Fruit fly (Drosophila melanogaster) whole organism, wandering third instar larva: ENCODE data around the gene nht.

Experiments used
- Abd-B ChIP-seq: fragments of >200 bp; optimal IDR thresholded peaks from 2 replicates; lab custom pipeline; 2017; ENCODE audit warnings: missing biosample characterization, missing genetic modification characterization
- CG9705 ChIP-seq: fragments of 200-800 bp; sonication (Bioruptor generic); optimal IDR thresholded peaks from 2 replicates; lab custom pipeline; 2018; ENCODE audit warnings: missing biosample characterization, mild to moderate bottlenecking, missing genetic modification characterization
- Dfd ChIP-seq: fragments of >200 bp; optimal IDR thresholded peaks from 2 replicates; lab custom pipeline; 2017; ENCODE audit warnings: missing biosample characterization, missing genetic modification characterization
- GATAd ChIP-seq: sonication (Bioruptor generic); optimal IDR thresholded peaks from 2 replicates; lab custom pipeline; 2016; ENCODE audit warnings: missing biosample characterization, missing genetic modification characterization
- HLH106 ChIP-seq: fragments of 200-800 bp; optimal IDR thresholded peaks from 3 replicates; lab custom pipeline; 2019; ENCODE audit warnings: missing biosample characterization, mild to moderate bottlenecking, missing genetic modification characterization, moderate library complexity
- Hnf4 ChIP-seq: fragments of 200-800 bp; sonication (Bioruptor generic); optimal IDR thresholded peaks from 2 replicates; lab custom pipeline; 2016; ENCODE audit warnings: missing biosample characterization, mild to moderate bottlenecking, missing genetic modification characterization
- Hr78 ChIP-seq: fragments of >200 bp; optimal IDR thresholded peaks from 2 replicates; lab custom pipeline; 2017; ENCODE audit warnings: missing biosample characterization, missing genetic modification characterization
- Hr83 ChIP-seq: fragments of 200-300 bp; sonication (Bioruptor generic); optimal IDR thresholded peaks from 2 replicates; lab custom pipeline; 2016; ENCODE audit warnings: missing biosample characterization, mild to moderate bottlenecking, missing genetic modification characterization, moderate library complexity; ENCODE audit not compliant: poor library complexity, severe bottlenecking
- Jra ChIP-seq: sonication (Bioruptor generic); optimal IDR thresholded peaks from 2 replicates; lab custom pipeline; 2016; ENCODE audit warnings: missing biosample characterization, missing genetic modification characterization
- Mio ChIP-seq: sonication (Bioruptor generic); optimal IDR thresholded peaks from 2 replicates; lab custom pipeline; 2016; ENCODE audit warnings: missing biosample characterization, missing genetic modification characterization
- Myc ChIP-seq: fragments of >200 bp; optimal IDR thresholded peaks from 2 replicates; lab custom pipeline; 2017
- N ChIP-seq: fragments of >200 bp; optimal IDR thresholded peaks from 2 replicates; lab custom pipeline; 2018; ENCODE audit warnings: missing biosample characterization, missing external identifiers, missing genetic modification characterization
- OdsH ChIP-seq: fragments of 200-800 bp; sonication (Bioruptor generic); optimal IDR thresholded peaks from 2 replicates; lab custom pipeline; 2016; ENCODE audit warnings: missing biosample characterization, mild to moderate bottlenecking, missing genetic modification characterization
- Sp1 ChIP-seq: fragments of 200-800 bp; sonication (Bioruptor generic); optimal IDR thresholded peaks from 3 replicates; lab custom pipeline; 2019; ENCODE audit warnings: missing biosample characterization, mild to moderate bottlenecking, missing genetic modification characterization, moderate library complexity
- Vsx2 ChIP-seq: fragments of 200-300, 225-300 bp; sonication (Bioruptor generic); optimal IDR thresholded peaks from 2 replicates; lab custom pipeline; 2018; ENCODE audit warnings: missing biosample characterization, missing genetic modification characterization; ENCODE audit not compliant: partially characterized antibody
- br ChIP-seq: fragments of 200-800 bp; sonication (Bioruptor generic); optimal IDR thresholded peaks from 2 replicates; lab custom pipeline; 2016; ENCODE audit warnings: missing biosample characterization, missing genetic modification characterization
- brk ChIP-seq: fragments of 200-800 bp; sonication (Bioruptor generic); optimal IDR thresholded peaks from 2 replicates; lab custom pipeline; 2016; ENCODE audit warnings: missing biosample characterization, mild to moderate bottlenecking, missing genetic modification characterization
- dmrt93B ChIP-seq: fragments of 200-800 bp; sonication (Bioruptor generic); optimal IDR thresholded peaks from 2 replicates; lab custom pipeline; 2018; ENCODE audit warnings: missing biosample characterization, mild to moderate bottlenecking, missing genetic modification characterization
- dsf ChIP-seq: sonication (Bioruptor generic); optimal IDR thresholded peaks from 2 replicates; lab custom pipeline; 2016; ENCODE audit warnings: missing biosample characterization, missing genetic modification characterization, borderline replicate concordance
- ey ChIP-seq: fragments of 200-800 bp; sonication (Bioruptor generic); optimal IDR thresholded peaks from 2 replicates; lab custom pipeline; 2016; ENCODE audit warnings: missing biosample characterization, missing genetic modification characterization
- foxo ChIP-seq, 2 experiments: fragments of 200-800 bp; sonication (Bioruptor generic); optimal IDR thresholded peaks; 2 replicates in 1 of 2; 3 replicates in 1 of 2; lab custom pipeline; 2016 to 2017; ENCODE audit warnings: missing biosample characterization in 2 of 2, missing genetic modification characterization in 2 of 2
- fru ChIP-seq: fragments of 200-800 bp; sonication (Bioruptor generic); optimal IDR thresholded peaks from 3 replicates; lab custom pipeline; 2016; ENCODE audit warnings: missing biosample characterization, mild to moderate bottlenecking, missing genetic modification characterization
- h ChIP-seq: fragments of 200-800 bp; sonication (Bioruptor generic); optimal IDR thresholded peaks from 3 replicates; lab custom pipeline; 2016; ENCODE audit warnings: missing biosample characterization, mild to moderate bottlenecking, missing genetic modification characterization
- jim ChIP-seq: fragments of 175-275, 200-325 bp; sonication (Bioruptor generic); optimal IDR thresholded peaks from 2 replicates; lab custom pipeline; 2016; ENCODE audit warnings: missing biosample characterization, mild to moderate bottlenecking, missing genetic modification characterization
- lola ChIP-seq: fragments of >200 bp; optimal IDR thresholded peaks from 2 replicates; lab custom pipeline; 2017; ENCODE audit warnings: missing biosample characterization, missing genetic modification characterization
- pan ChIP-seq: fragments of >200 bp; optimal IDR thresholded peaks from 2 replicates; lab custom pipeline; 2017
- psq ChIP-seq: fragments of 200-800 bp; sonication (Bioruptor generic); optimal IDR thresholded peaks from 3 replicates; lab custom pipeline; 2017; ENCODE audit warnings: missing biosample characterization, mild to moderate bottlenecking, missing genetic modification characterization, moderate library complexity
- rgr ChIP-seq: fragments of 200-800 bp; sonication (Bioruptor generic); optimal IDR thresholded peaks from 3 replicates; lab custom pipeline; 2016; ENCODE audit warnings: missing biosample characterization, mild to moderate bottlenecking, missing genetic modification characterization
- sage ChIP-seq: fragments of 200-800 bp; sonication (Bioruptor generic); optimal IDR thresholded peaks from 2 replicates; lab custom pipeline; 2016; ENCODE audit warnings: missing biosample characterization, mild to moderate bottlenecking, missing genetic modification characterization
- tai ChIP-seq: sonication (Bioruptor generic); optimal IDR thresholded peaks from 2 replicates; lab custom pipeline; 2016; ENCODE audit warnings: missing biosample characterization, missing genetic modification characterization
- usp ChIP-seq: fragments of >200 bp; optimal IDR thresholded peaks from 2 replicates; lab custom pipeline; 2017; ENCODE audit warnings: missing biosample characterization, missing genetic modification characterization
- woc ChIP-seq: sonication (Bioruptor generic); optimal IDR thresholded peaks from 2 replicates; lab custom pipeline; 2016; ENCODE audit warnings: missing biosample characterization, mild to moderate bottlenecking, missing genetic modification characterization

Gene nht

dm6 chr2L:15319208-15319607 lies 507 bp upstream of the nht start:
- TF ChIP-seq Abd-B (no peak), Hr83 (GFP tag; lab: Kevin White, UChicago) (no peak), dmrt93B (GFP tag; lab: Kevin White, UChicago) (no peak), foxo (GFP tag; optimal IDR thresholded peaks at IDR 0.05; lab: Kevin White, UChicago) (no peak), OdsH (GFP tag; lab: Kevin White, UChicago) (no peak), h (GFP tag; lab: Kevin White, UChicago) (no peak), CG9705 (GFP tag; lab: Kevin White, UChicago) (no peak), psq (no peak), Myc (lab: Kevin White, UChicago) (no peak), usp (GFP tag; lab: Kevin White, UChicago) (no peak), Mio (no peak), Vsx2 (GFP tag; lab: Kevin White, UChicago) (no peak), Hnf4 (GFP tag; lab: Kevin White, UChicago) (no peak), Sp1 (GFP tag; lab: Kevin White, UChicago) (no peak), ey (GFP tag; lab: Kevin White, UChicago) (no peak), brk (GFP tag; lab: Kevin White, UChicago) (no peak), Dfd (no peak), sage (GFP tag; lab: Kevin White, UChicago) (no peak), lola (no peak)

dm6 chr2L:15316410-15316809 lies 2.3 kb downstream of the nht start:
- TF ChIP-seq pan (lab: Kevin White, UChicago): no peak
- TF ChIP-seq dsf: no peak
- no peak for TF ChIP-seq HLH106 (tag; lab: Kevin White, UChicago)
- TF ChIP-seq woc: no peak
- TF ChIP-seq Hr78 (GFP tag; lab: Kevin White, UChicago): no peak
- no peak for TF ChIP-seq jim (GFP tag; lab: Kevin White, UChicago)
- no peak for TF ChIP-seq Hnf4 (GFP tag; lab: Kevin White, UChicago)
- no peak for TF ChIP-seq fru (GFP tag; lab: Kevin White, UChicago)
- no peak for TF ChIP-seq Sp1 (GFP tag; lab: Kevin White, UChicago)
- TF ChIP-seq Jra (GFP tag; lab: Kevin White, UChicago): no peak
- TF ChIP-seq OdsH (GFP tag; lab: Kevin White, UChicago): no peak
- no peak for TF ChIP-seq lola
- TF ChIP-seq tai: no peak
- no peak for TF ChIP-seq Myc (lab: Kevin White, UChicago)
- TF ChIP-seq usp (GFP tag; lab: Kevin White, UChicago): no peak
- TF ChIP-seq Abd-B: no peak
- no peak for TF ChIP-seq N (GFP tag; lab: Kevin White, UChicago)

- TF ChIP-seq Vsx2 (GFP tag; lab: Kevin White, UChicago): no peak
- TF ChIP-seq h (GFP tag; lab: Kevin White, UChicago): peak; percentile 4
- peak; percentile 12 for TF ChIP-seq HLH106 (tag; lab: Kevin White, UChicago)
- TF ChIP-seq OdsH (GFP tag; lab: Kevin White, UChicago): no peak
- no peak for TF ChIP-seq fru (GFP tag; lab: Kevin White, UChicago)
- TF ChIP-seq, all 38 proteins: peak for 2
Observed at dm6 chr2L:15314903-15315302, 3.8 kb downstream of the nht start.

- TF ChIP-seq tai: no peak
- TF ChIP-seq GATAd: no peak
- no peak for TF ChIP-seq Myc (lab: Kevin White, UChicago)
- no peak for TF ChIP-seq rgr (GFP tag; lab: Kevin White, UChicago)
Observed at dm6 chr2L:15306802-15307201, 11.9 kb downstream of the nht start.

- TF ChIP-seq Dfd (no peak), Jra (GFP tag; lab: Kevin White, UChicago) (peak; percentile 33), psq (peak; percentile 68), HLH106 (tag; lab: Kevin White, UChicago) (peak; percentile 63), fru (GFP tag; lab: Kevin White, UChicago) (peak; percentile 76), woc (peak; percentile 62), dsf (no peak), foxo (GFP tag; optimal IDR thresholded peaks at IDR 0.05; lab: Kevin White, UChicago) (peak in 1 of 2 experiments; percentile 67), br (peak; percentile 54), h (GFP tag; lab: Kevin White, UChicago) (peak; percentile 74), sage (GFP tag; lab: Kevin White, UChicago) (no peak), usp (GFP tag; lab: Kevin White, UChicago) (no peak), rgr (GFP tag; lab: Kevin White, UChicago) (peak; percentile 53), OdsH (GFP tag; lab: Kevin White, UChicago) (peak; percentile 69), dmrt93B (GFP tag; lab: Kevin White, UChicago) (peak; percentile 38), ey (GFP tag; lab: Kevin White, UChicago) (peak; percentile 23), Sp1 (GFP tag; lab: Kevin White, UChicago) (peak; percentile 72), Hnf4 (GFP tag; lab: Kevin White, UChicago) (peak; percentile 28), brk (GFP tag; lab: Kevin White, UChicago) (no peak)
Observed at dm6 chr2L:15304359-15304758, 14.3 kb downstream of the nht start.
